Worm (Caenorhabditis elegans) whole organism, dauer: ENCODE results near the gene R04B3.1.

ENCODE experiments used
- unc-62 ChIP-seq: sonication (generic microtip); optimal IDR thresholded peaks from 2 replicates; lab custom pipeline; 2017; ENCODE audit warnings: missing biosample characterization, missing genetic modification reagents, missing genetic modification characterization

R04B3.1 gene

DNA sequence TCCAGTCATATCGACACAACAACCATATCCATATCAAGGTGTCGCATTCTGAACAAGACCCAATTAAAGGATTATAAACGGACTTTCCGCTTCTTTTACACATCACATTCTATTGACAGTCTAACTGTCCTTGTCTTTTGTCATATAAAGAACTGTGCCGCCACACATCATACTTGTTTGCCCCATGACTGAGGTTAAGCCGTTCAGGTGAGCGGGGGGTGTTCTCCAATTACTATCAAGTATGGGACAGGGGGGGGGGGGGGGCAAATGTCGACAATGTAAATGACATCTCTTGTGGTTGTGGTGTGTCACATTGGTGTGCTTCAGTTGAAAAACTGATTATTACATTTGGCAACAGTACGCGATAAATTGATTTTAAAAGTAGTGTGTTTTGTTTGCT lies 37.4 kb downstream of the R04B3.1 start:
- no peak for TF ChIP-seq unc-62

DNA sequence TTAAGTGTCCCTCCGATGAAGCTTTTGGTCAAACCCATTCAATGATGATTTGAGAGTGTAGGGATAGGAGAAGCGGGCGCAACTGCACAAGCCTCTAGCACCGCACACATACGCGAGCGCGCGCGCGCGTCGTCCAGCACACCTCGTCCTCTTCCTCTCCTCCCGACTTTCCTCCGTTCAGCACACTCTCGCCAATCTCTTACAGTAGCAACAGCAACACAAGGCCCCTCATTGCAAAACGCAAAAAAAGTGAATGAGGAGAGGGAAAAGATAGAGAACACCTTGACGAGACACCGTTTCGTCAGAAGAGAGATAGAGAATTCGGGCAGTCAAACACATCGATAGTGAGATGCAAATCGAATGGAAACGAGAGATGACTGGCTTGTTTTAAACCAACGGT lies 38.7 kb downstream of the R04B3.1 start:
- TF ChIP-seq unc-62: no peak

DNA sequence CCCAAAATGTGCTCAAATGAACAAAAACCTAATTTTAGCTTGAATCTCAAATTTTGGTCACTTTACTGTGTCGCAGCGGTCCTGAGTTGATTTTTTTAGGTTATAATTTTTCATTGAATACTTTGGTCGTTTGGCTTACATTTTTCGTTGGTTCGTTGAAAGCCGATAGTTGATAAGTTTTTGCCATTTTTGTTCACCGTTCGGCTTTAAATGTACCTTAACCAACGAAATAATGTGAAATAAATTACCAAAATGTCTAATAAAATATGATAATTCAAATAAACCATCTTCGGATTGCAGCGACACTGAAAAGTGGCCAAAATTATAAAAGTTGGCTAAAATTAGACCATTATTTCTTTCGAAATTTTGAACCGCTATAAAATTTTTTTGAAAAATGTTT lies 40.9 kb downstream of the R04B3.1 start:
- TF ChIP-seq unc-62: no peak

DNA sequence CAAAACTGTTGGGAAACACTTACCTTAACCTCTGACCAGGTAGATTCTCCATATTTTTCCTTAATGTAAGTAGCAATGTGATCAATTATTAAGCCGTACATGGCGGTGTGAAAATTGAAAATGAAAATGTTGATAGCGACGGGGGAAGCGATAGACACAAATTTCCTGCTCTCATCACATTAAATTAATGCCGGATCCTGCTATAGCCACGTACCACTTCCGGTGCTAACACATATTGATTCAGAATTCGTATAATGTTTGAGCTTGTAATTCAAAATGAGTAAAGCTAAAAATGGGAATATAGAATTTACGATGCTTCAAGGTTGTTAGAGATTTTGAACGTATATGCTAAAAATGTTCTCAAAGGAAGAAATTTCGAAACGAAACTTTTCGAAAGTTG lies 43.8 kb downstream of the R04B3.1 start, which contains the start of gene gcy-31:
Gene gcy-31 (minus strand): TSS at position 101 of the 400 bp plus-strand sequence.
- TF ChIP-seq unc-62: no peak

DNA sequence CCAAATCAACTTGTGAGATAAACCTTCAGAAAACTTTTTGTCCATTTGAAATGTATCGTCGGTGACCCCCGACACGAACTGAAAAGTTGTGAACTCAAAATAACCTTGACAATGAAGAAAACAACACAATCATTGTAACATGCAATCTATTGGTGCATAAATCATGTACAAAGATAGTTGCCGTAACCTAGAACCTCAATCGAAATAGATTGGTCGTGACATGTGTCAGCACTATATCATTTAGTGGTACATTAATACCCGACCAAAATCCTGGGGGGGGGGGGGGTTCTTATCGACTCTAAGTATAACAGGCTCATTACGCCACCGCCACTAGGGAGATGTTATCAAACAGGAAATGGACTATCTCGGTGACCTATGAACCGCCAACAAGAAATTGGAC lies 44.3 kb downstream of the R04B3.1 start:
- no peak for TF ChIP-seq unc-62

DNA sequence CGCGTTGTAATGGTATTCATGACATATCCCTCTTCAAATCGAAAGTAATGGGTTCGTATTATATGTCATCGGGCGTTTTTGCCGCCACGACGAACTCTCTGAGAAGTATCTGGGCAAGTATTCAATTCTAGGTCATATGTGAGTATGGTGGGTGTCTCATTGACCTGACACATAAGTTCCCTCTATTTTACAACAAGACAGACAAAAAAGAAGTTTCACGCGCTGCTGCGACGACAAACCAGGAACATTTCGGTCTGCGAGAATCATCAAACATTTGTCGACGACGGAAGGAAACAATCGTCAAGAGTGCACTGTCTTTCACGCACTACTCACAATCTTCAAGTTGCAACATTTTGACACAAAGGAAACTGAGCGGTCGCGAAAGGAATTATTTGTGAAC lies 45.9 kb downstream of the R04B3.1 start:
- TF ChIP-seq unc-62: no peak

DNA sequence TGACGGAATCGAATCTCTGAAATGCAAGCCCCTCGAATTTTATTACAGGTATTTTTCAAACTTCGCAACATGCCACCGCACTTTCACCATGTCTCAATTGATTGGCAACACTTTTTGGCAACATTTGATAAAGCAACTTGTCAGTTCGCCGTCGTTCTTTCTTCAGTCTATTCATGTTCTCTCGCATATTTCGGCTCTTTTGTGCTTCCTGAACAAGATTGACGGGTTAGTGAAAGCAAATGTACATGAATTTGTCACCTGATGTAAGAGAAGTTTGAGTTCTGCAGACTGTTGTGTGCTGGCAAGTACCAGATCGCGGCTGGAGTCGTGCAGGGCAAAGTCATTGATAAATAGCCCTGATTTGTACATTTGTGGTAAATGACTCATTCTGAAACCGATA lies 49.1 kb downstream of the R04B3.1 start:
- no peak for TF ChIP-seq unc-62

DNA sequence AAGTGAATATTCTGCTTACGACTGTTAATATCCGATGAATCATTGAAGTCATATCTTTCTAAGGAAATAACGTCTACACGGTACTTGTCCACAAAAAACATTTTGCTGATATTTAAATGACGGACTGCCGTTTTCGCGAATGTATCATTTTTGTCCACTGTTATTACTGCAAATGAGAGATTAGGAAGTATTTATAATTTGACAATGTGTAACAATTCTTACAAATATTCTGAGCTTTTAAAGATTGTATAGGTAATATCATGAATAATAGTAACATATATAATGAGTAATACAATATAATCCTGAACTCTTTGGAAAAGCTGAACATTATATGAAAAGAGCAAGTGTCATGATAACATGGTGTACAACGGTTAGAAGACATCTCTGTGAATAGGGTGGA lies 51.4 kb downstream of the R04B3.1 start, which contains the start of gene glr-7:
Gene glr-7 (minus strand): TSS at position 101 of the 400 bp plus-strand sequence.
- no peak for TF ChIP-seq unc-62
